Worm (Caenorhabditis elegans) whole organism, L4 larva: ENCODE results near the gene alg-4.

Experiments
- F10B5.3 ChIP-seq: sonication (generic microtip); optimal IDR thresholded peaks from 2 replicates; lab custom pipeline; 2016; ENCODE audit warnings: mild to moderate bottlenecking, missing genetic modification characterization, missing compliant biosample characterization
- R02D3.7 ChIP-seq: fragments of 150-350 bp; sonication (generic microtip); optimal IDR thresholded peaks from 3 replicates; lab custom pipeline; 2014; ENCODE audit warnings: missing biosample characterization, missing genetic modification characterization
- T20F7.1 ChIP-seq: fragments of 200-800 bp; sonication (Bioruptor generic); optimal IDR thresholded peaks from 2 replicates; lab custom pipeline; 2018; ENCODE audit warnings: mild to moderate bottlenecking, missing genetic modification characterization, missing compliant biosample characterization
- T26A8.4 ChIP-seq: fragments of 200-800 bp; sonication (Bioruptor generic); IDR thresholded peaks from 2 replicates; pipeline ENCODE4 v1.3.6; 2022; ENCODE audit warnings: missing genetic modification characterization, missing compliant biosample characterization
- Y105C5A.15 ChIP-seq: fragments of 200-800 bp; sonication (Bioruptor generic); IDR thresholded peaks from 2 replicates; pipeline ENCODE4 v1.3.6; 2022; ENCODE audit warnings: missing genetic modification characterization, missing compliant biosample characterization
- Y5F2A.4 ChIP-seq: fragments of 200-800 bp; sonication (Bioruptor generic); optimal IDR thresholded peaks from 2 replicates; lab custom pipeline; 2018; ENCODE audit warnings: mild to moderate bottlenecking, missing genetic modification characterization, missing compliant biosample characterization
- Y75B8A.6 ChIP-seq: fragments of 200-800 bp; sonication (Bioruptor generic); IDR thresholded peaks from 2 replicates; pipeline ENCODE4 v1.3.6; 2022; ENCODE audit warnings: missing genetic modification reagents, missing genetic modification characterization, missing compliant biosample characterization
- ZK337.2 ChIP-seq: fragments of 200-800 bp; sonication (Bioruptor generic); IDR thresholded peaks from 2 replicates; pipeline ENCODE4 v1.3.6; 2022; ENCODE audit warnings: missing genetic modification reagents, missing genetic modification characterization, missing compliant biosample characterization
- ZK546.5 ChIP-seq, 2 experiments: sonication (generic microtip); optimal IDR thresholded peaks; 2 replicates each; lab custom pipeline; 2017; ENCODE audit warnings: missing biosample characterization in 2 of 2, missing genetic modification characterization in 2 of 2
- aha-1 ChIP-seq: fragments of 150-350 bp; peaks from one replicate; lab custom pipeline; 2014; ENCODE audit warnings: missing biosample characterization, missing genetic modification characterization
- aly-2 ChIP-seq: sonication (generic microtip); optimal IDR thresholded peaks from 2 replicates; lab custom pipeline; 2018; ENCODE audit warnings: missing biosample characterization, missing genetic modification characterization
- ceh-32 ChIP-seq: sonication (generic microtip); optimal IDR thresholded peaks from 2 replicates; lab custom pipeline; 2016; ENCODE audit warnings: mild to moderate bottlenecking, missing genetic modification characterization, missing compliant biosample characterization; ENCODE audit not compliant: poor library complexity
- ceh-44 ChIP-seq: fragments of 200-800 bp; sonication (Bioruptor generic); IDR thresholded peaks from 2 replicates; pipeline ENCODE4 v1.3.6; 2022; ENCODE audit warnings: missing genetic modification reagents, missing genetic modification characterization, missing compliant biosample characterization
- cey-2 ChIP-seq: sonication (generic microtip); optimal IDR thresholded peaks from 3 replicates; lab custom pipeline; 2017; ENCODE audit warnings: missing genetic modification characterization, mild to moderate bottlenecking, missing compliant biosample characterization, antibody characterized with exemption, borderline replicate concordance; ENCODE audit not compliant: insufficient read depth
- daf-12 ChIP-seq: fragments of 150-350 bp; optimal IDR thresholded peaks from 2 replicates; lab custom pipeline; 2014; ENCODE audit warnings: missing biosample characterization, missing genetic modification reagents, missing genetic modification characterization
- daf-16 ChIP-seq, 3 experiments: sonication (generic microtip); optimal IDR thresholded peaks; 2 replicates each; lab custom pipeline; 2016 to 2017; ENCODE audit warnings: missing genetic modification characterization in 3 of 3, missing genetic modification reagents in 3 of 3, mild to moderate bottlenecking in 2 of 3, missing compliant biosample characterization in 2 of 3, missing biosample characterization in 1 of 3, moderate library complexity in 1 of 3
- daf-19 ChIP-seq: fragments of 200-800 bp; sonication (Bioruptor generic); conservative IDR thresholded peaks from 2 replicates; pipeline ENCODE4 v1.3.6; 2022; ENCODE audit warnings: missing genetic modification characterization, missing compliant biosample characterization
- duxl-1 ChIP-seq: sonication (generic microtip); optimal IDR thresholded peaks from 2 replicates; lab custom pipeline; 2016; ENCODE audit warnings: mild to moderate bottlenecking, missing genetic modification characterization, moderate library complexity, missing compliant biosample characterization; ENCODE audit not compliant: poor library complexity
- fkh-10 ChIP-seq: fragments of 150-350 bp; optimal IDR thresholded peaks from 2 replicates; lab custom pipeline; 2014; ENCODE audit warnings: missing biosample characterization, missing genetic modification reagents, missing genetic modification characterization
- gei-8 ChIP-seq: fragments of 200-800 bp; sonication (Bioruptor generic); optimal IDR thresholded peaks from 2 replicates; lab custom pipeline; 2018; ENCODE audit warnings: mild to moderate bottlenecking, missing genetic modification characterization, missing compliant biosample characterization
- hlh-30 ChIP-seq: sonication (generic microtip); optimal IDR thresholded peaks from 2 replicates; lab custom pipeline; 2017; ENCODE audit warnings: antibody characterized with exemption, mild to moderate bottlenecking, missing genetic modification characterization, missing compliant biosample characterization; ENCODE audit not compliant: insufficient read depth
- hmg-1.1 ChIP-seq: fragments of 200-800 bp; sonication (Bioruptor generic); IDR thresholded peaks from 2 replicates; pipeline ENCODE4 v1.3.6; 2022; ENCODE audit warnings: missing genetic modification reagents, missing genetic modification characterization, missing compliant biosample characterization
- jun-1 ChIP-seq: fragments of 150-350 bp; optimal IDR thresholded peaks from 2 replicates; lab custom pipeline; 2014; ENCODE audit warnings: missing biosample characterization, missing genetic modification reagents, missing genetic modification characterization
- lin-13 ChIP-seq: fragments of 150-350 bp; optimal IDR thresholded peaks from 2 replicates; lab custom pipeline; 2014; ENCODE audit warnings: missing biosample characterization, missing genetic modification reagents, missing genetic modification characterization
- lin-15B ChIP-seq: fragments of 150-350 bp; sonication (generic microtip); optimal IDR thresholded peaks from 3 replicates; lab custom pipeline; 2014; ENCODE audit warnings: missing biosample characterization, missing genetic modification characterization
- lsy-2 ChIP-seq, 2 experiments: fragments of 150-350 bp in 1 of 2; sonication (generic microtip) in 1 of 2; optimal IDR thresholded peaks; 2 replicates each; lab custom pipeline; 2014 to 2017; ENCODE audit warnings: missing biosample characterization in 2 of 2, missing genetic modification characterization in 2 of 2
- madf-9 ChIP-seq: fragments of 200-800 bp; sonication (Bioruptor generic); conservative IDR thresholded peaks from 2 replicates; pipeline ENCODE4 v1.3.6; 2022; ENCODE audit warnings: missing genetic modification reagents, missing genetic modification characterization, missing compliant biosample characterization
- mxl-3 ChIP-seq: fragments of 200-800 bp; sonication (Bioruptor generic); optimal IDR thresholded peaks from 2 replicates; lab custom pipeline; 2018; ENCODE audit warnings: mild to moderate bottlenecking, missing genetic modification characterization, missing compliant biosample characterization
- nhr-10 ChIP-seq: fragments of 150-350 bp; optimal IDR thresholded peaks from 2 replicates; lab custom pipeline; 2014; ENCODE audit warnings: missing biosample characterization, missing genetic modification characterization
- nhr-102 ChIP-seq: sonication (generic microtip); optimal IDR thresholded peaks from 2 replicates; lab custom pipeline; 2016; ENCODE audit warnings: mild to moderate bottlenecking, missing genetic modification characterization, moderate library complexity, missing compliant biosample characterization
- nhr-41 ChIP-seq: fragments of 200-800 bp; sonication (Bioruptor generic); IDR thresholded peaks from 2 replicates; pipeline ENCODE4 v1.3.6; 2022; ENCODE audit warnings: missing genetic modification reagents, missing genetic modification characterization, missing compliant biosample characterization
- nhr-42 ChIP-seq: fragments of 200-800 bp; sonication (Bioruptor generic); IDR thresholded peaks from 2 replicates; pipeline ENCODE4 v1.3.6; 2022; ENCODE audit warnings: missing genetic modification characterization, missing compliant biosample characterization
- nhr-48 ChIP-seq: sonication (generic microtip); optimal IDR thresholded peaks from 2 replicates; lab custom pipeline; 2016; ENCODE audit warnings: mild to moderate bottlenecking, missing genetic modification characterization, missing compliant biosample characterization
- nhr-77 ChIP-seq: fragments of 150-350 bp; optimal IDR thresholded peaks from 2 replicates; lab custom pipeline; 2014; ENCODE audit warnings: missing biosample characterization, missing genetic modification characterization
- pqm-1 ChIP-seq: sonication (generic microtip); optimal IDR thresholded peaks from 2 replicates; lab custom pipeline; 2017; ENCODE audit warnings: missing biosample characterization, missing genetic modification characterization
- snpc-4 ChIP-seq: fragments of 150-350 bp; optimal IDR thresholded peaks from 2 replicates; lab custom pipeline; 2014; ENCODE audit warnings: missing biosample characterization, missing genetic modification characterization
- tag-97 ChIP-seq: fragments of 200-800 bp; sonication (Bioruptor generic); IDR thresholded peaks from 2 replicates; pipeline ENCODE4 v1.3.6; 2022; ENCODE audit warnings: missing genetic modification characterization, missing compliant biosample characterization
- unc-130 ChIP-seq: sonication (generic microtip); optimal IDR thresholded peaks from 2 replicates; lab custom pipeline; 2016; ENCODE audit warnings: missing genetic modification reagents, missing genetic modification characterization, missing compliant biosample characterization
- unc-39 ChIP-seq: sonication (generic microtip); optimal IDR thresholded peaks from 2 replicates; lab custom pipeline; 2017; ENCODE audit warnings: missing biosample characterization, missing genetic modification characterization
- unc-62 ChIP-seq, 3 experiments: fragments of 150-350 bp in 1 of 3; sonication (generic microtip); optimal IDR thresholded peaks in 2 of 3; peaks in 1 of 3; 1 replicate in 1 of 3; 2 replicates in 2 of 3; lab custom pipeline; 2014 to 2017; ENCODE audit warnings: missing biosample characterization in 3 of 3, missing genetic modification characterization in 3 of 3, missing genetic modification reagents in 3 of 3, missing genotype in 1 of 3
- vab-7 ChIP-seq: fragments of 200-800 bp; sonication (Bioruptor generic); IDR thresholded peaks from 2 replicates; pipeline ENCODE4 v1.3.6; 2022; ENCODE audit warnings: missing genetic modification reagents, missing genetic modification characterization, missing compliant biosample characterization
- zfp-3 ChIP-seq: fragments of 200-800 bp; sonication (Bioruptor generic); conservative IDR thresholded peaks from 2 replicates; pipeline ENCODE4 v1.3.6; 2022; ENCODE audit warnings: missing genetic modification reagents, missing genetic modification characterization, missing compliant biosample characterization
- zip-2 ChIP-seq: fragments of 150-350 bp; optimal IDR thresholded peaks from 2 replicates; lab custom pipeline; 2014; ENCODE audit warnings: missing biosample characterization, missing genetic modification characterization

alg-4 gene

DNA sequence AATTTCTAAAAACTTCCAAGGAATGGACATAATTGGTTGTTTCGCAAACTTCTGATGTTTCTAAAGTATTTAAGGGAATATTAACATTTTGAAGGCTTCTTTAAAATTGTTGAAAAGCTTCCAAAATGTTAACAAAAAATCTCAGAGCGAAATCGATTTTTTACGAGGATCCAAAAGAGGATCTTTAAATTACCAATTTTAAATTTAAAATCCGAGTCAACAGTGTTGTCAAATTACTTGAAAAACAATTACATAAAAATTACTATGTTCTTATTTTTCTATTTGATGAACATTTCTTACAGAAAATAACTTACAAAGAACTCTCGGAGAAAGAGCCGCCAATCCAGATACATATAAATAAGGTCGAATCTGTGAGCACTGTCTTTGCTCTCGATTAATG, 14.3 kb downstream of the alg-4 start, which contains the start of gene ZK757.10:
Gene ZK757.10, plus strand, starts transcription at position 301 of the 400 bp plus-strand sequence.
- TF ChIP-seq lsy-2 (tag; optimal IDR thresholded peaks at IDR 0.05; lab: Kevin White, UChicago) (no peak), ceh-44 (no peak)

ce11 chrIII:9874515-9874914, 16.7 kb downstream of the alg-4 start:
- TF ChIP-seq lsy-2 (tag; optimal IDR thresholded peaks at IDR 0.05; lab: Kevin White, UChicago) = no peak
- TF ChIP-seq vab-7 (GFP tag; lab: Robert Waterston, UW) = no peak
- TF ChIP-seq ceh-32 = no peak
- no peak for TF ChIP-seq nhr-10
- TF ChIP-seq unc-39 (tag; lab: Kevin White, UChicago) = no peak
- no peak for TF ChIP-seq daf-12 (tag; lab: Kevin White, UChicago)
- TF ChIP-seq gei-8 (GFP tag; lab: Kevin White, UChicago) = no peak
- no peak for TF ChIP-seq nhr-42 (GFP tag; lab: Robert Waterston, UW)
- TF ChIP-seq unc-130 (GFP tag; lab: Kevin White, UChicago) = no peak
- TF ChIP-seq zip-2 = no peak
- no peak for TF ChIP-seq Y5F2A.4 (GFP tag; lab: Kevin White, UChicago)
- TF ChIP-seq hmg-1.1 (GFP tag; lab: Robert Waterston, UW) = no peak

DNA sequence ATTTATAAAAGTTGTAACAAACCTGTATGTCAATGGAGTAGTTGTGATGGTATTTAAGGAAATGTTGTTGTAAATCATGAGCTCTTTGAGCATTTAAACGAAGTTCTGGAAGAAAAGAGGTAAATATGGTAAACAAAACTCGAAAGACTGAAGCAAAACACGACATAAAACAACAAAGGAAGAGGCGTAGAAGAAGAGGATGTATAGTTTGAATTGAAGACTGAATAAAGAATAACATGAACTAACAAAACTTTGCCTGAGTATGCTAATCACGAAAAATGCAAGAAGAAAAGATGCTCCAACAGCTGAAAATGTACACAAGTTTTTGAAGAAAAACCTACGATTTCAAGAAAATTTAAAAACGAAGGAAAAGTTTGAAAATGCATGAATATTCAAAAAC, 20.2 kb downstream of the alg-4 start, which contains the start of gene ZK757.1:
Gene ZK757.1, minus strand, starts transcription at position 101 of the 400 bp plus-strand sequence.
- no peak for TF ChIP-seq T26A8.4 (GFP tag; lab: Robert Waterston, UW)
- TF ChIP-seq nhr-48 (tag; lab: Kevin White, UChicago) = no peak
- no peak for TF ChIP-seq T20F7.1 (GFP tag; lab: Kevin White, UChicago)
- TF ChIP-seq unc-62 (GFP tag; optimal IDR thresholded peaks at IDR 0.05 in 1 of 2; lab: Kevin White, UChicago) = no peak
- no peak for TF ChIP-seq unc-62 (tag; optimal IDR thresholded peaks at IDR 0.05; lab: Kevin White, UChicago)
- no peak for TF ChIP-seq madf-9 (GFP tag; lab: Robert Waterston, UW)
- TF ChIP-seq snpc-4 = no peak
- TF ChIP-seq lin-13 (GFP tag; lab: Kevin White, UChicago) = no peak
- TF ChIP-seq mxl-3 (GFP tag; lab: Kevin White, UChicago) = no peak
- TF ChIP-seq jun-1 (tag; lab: Kevin White, UChicago) = no peak
- no peak for TF ChIP-seq nhr-41
- no peak for TF ChIP-seq daf-16 (GFP tag; optimal IDR thresholded peaks at IDR 0.05; lab: Kevin White, UChicago)
- no peak for TF ChIP-seq daf-16 (tag; optimal IDR thresholded peaks at IDR 0.05; lab: Kevin White, UChicago)
- no peak for TF ChIP-seq R02D3.7 (tag; lab: Kevin White, UChicago)
- no peak for TF ChIP-seq cey-2
- TF ChIP-seq zfp-3 = no peak

- TF ChIP-seq hlh-30 = peak; percentile 20
- TF ChIP-seq T20F7.1 (GFP tag; lab: Kevin White, UChicago) = peak; percentile 11
- no peak for TF ChIP-seq Y75B8A.6 (GFP tag; lab: Robert Waterston, UW)
- peak; percentile 57 for TF ChIP-seq nhr-102 (tag; lab: Kevin White, UChicago)
- TF ChIP-seq ZK546.5 (tag; optimal IDR thresholded peaks at IDR 0.05; lab: Kevin White, UChicago) = no peak
- no peak for TF ChIP-seq nhr-48 (tag; lab: Kevin White, UChicago)
- TF ChIP-seq zfp-3 = 0 out of 2 replicates have a peak, but pooled peaks have one; percentile 22
- TF ChIP-seq daf-19 = 0 out of 2 replicates have a peak, but pooled peaks have one; percentile 14
- TF ChIP-seq nhr-77 (tag; lab: Kevin White, UChicago) = no peak
- peak; percentile 89 for TF ChIP-seq unc-130 (GFP tag; lab: Kevin White, UChicago)
- 0 out of 2 replicates have a peak, but pooled peaks have one; percentile 58 for TF ChIP-seq tag-97
- peak; percentile 39 for TF ChIP-seq duxl-1
- peak; percentile 13 for TF ChIP-seq aha-1 (tag; lab: Kevin White, UChicago)
- peak; percentile 94 for TF ChIP-seq ZK337.2
- peak; percentile 5 for TF ChIP-seq pqm-1
- no peak for TF ChIP-seq lin-15B (tag; lab: Kevin White, UChicago)
- TF ChIP-seq T26A8.4 (GFP tag; lab: Robert Waterston, UW) = no peak
- TF ChIP-seq aly-2 (tag; lab: Kevin White, UChicago) = no peak
- TF ChIP-seq F10B5.3 (tag; lab: Kevin White, UChicago) = peak; percentile 5
- peak in 1 of 2 experiments; percentile 71 for TF ChIP-seq lsy-2 (tag; optimal IDR thresholded peaks at IDR 0.05; lab: Kevin White, UChicago)
- TF ChIP-seq fkh-10 (GFP tag; lab: Kevin White, UChicago) = no peak
- TF ChIP-seq Y105C5A.15 = no peak
- TF ChIP-seq daf-16 (GFP tag; optimal IDR thresholded peaks at IDR 0.05; lab: Kevin White, UChicago) = peak in 1 of 2 experiments; percentile 10
- TF ChIP-seq daf-16 (tag; optimal IDR thresholded peaks at IDR 0.05; lab: Kevin White, UChicago) = no peak
Measured at ce11 chrIII:9867780-9868503, 23.3 kb downstream of the alg-4 start, which contains the start of gene dhhc-4. Gene dhhc-4, minus strand, starts transcription at chrIII:9867792.
